Worm (Caenorhabditis elegans): ENCODE results near the gene F26F4.9.
A peak's percentile ranks its signal among the peaks of the same experiment; 100 is the strongest.

The F26F4.9 gene

ce11 chrIII:4899728-4900127, 12.6 kb downstream of the F26F4.9 start (continued):
- TF ChIP-seq unc-39 (tag; optimal IDR thresholded peaks at IDR 0.05), result peak; percentile 33
- peak; percentile 93 for TF ChIP-seq ceh-82 (tag; optimal IDR thresholded peaks at IDR 0.05)
- TF ChIP-seq ZK546.5 (tag; optimal IDR thresholded peaks at IDR 0.05), result peak; percentile 58
- no peak for TF ChIP-seq ceh-9 (tag; optimal IDR thresholded peaks at IDR 0.05)
- TF ChIP-seq fkh-2 (tag; optimal IDR thresholded peaks at IDR 0.05), result no peak
- peak; percentile 82 for TF ChIP-seq ama-1 (optimal IDR thresholded peaks at IDR 0.05)
- peak; percentile 93 for TF ChIP-seq nhr-77 (tag; optimal IDR thresholded peaks at IDR 0.05)

- TF ChIP-seq snpc-4 (tag; optimal IDR thresholded peaks at IDR 0.05) (no peak), elt-2 (tag; optimal IDR thresholded peaks at IDR 0.05) (no peak), nhr-67 (tag; optimal IDR thresholded peaks at IDR 0.05) (no peak), nhr-76 (tag; optimal IDR thresholded peaks at IDR 0.05) (no peak), lin-15B (tag; optimal IDR thresholded peaks at IDR 0.05) (no peak), lin-39 (tag; optimal IDR thresholded peaks at IDR 0.05) (no peak), elt-3 (tag; optimal IDR thresholded peaks at IDR 0.05) (no peak), aly-2 (tag; optimal IDR thresholded peaks at IDR 0.05) (no peak), eor-1 (tag; optimal IDR thresholded peaks at IDR 0.05) (no peak), lsy-12 (tag; optimal IDR thresholded peaks at IDR 0.05) (no peak)
Measured at ce11 chrIII:4899035-4899578, 13.2 kb downstream of the F26F4.9 start, which contains the start of gene nhl-2. nhl-2 (minus strand) TSS chrIII:4899085.

ce11 chrIII:4895313-4895712, 17.0 kb downstream of the F26F4.9 start:
- TF ChIP-seq nhr-77 (tag; optimal IDR thresholded peaks at IDR 0.05) (no peak), nhr-237 (tag; optimal IDR thresholded peaks at IDR 0.05) (no peak), lin-39 (tag; optimal IDR thresholded peaks at IDR 0.05) (no peak), nhr-11 (tag; optimal IDR thresholded peaks at IDR 0.05) (no peak)

- TF ChIP-seq mml-1 (tag; optimal IDR thresholded peaks at IDR 0.05) (no peak), pha-4 (tag; optimal IDR thresholded peaks at IDR 0.05) (no peak), ama-1 (optimal IDR thresholded peaks at IDR 0.05) (no peak), elt-3 (tag; optimal IDR thresholded peaks at IDR 0.05) (no peak), nhr-76 (tag; optimal IDR thresholded peaks at IDR 0.05) (no peak), fos-1 (tag; optimal IDR thresholded peaks at IDR 0.05) (no peak), zag-1 (tag; optimal IDR thresholded peaks at IDR 0.05) (no peak), unc-39 (tag; optimal IDR thresholded peaks at IDR 0.05) (no peak), fkh-2 (tag; optimal IDR thresholded peaks at IDR 0.05) (no peak), sea-2 (GFP tag; optimal IDR thresholded peaks at IDR 0.05) (no peak)
Measured at ce11 chrIII:4893540-4893939, 18.8 kb downstream of the F26F4.9 start, which contains the start of gene F26F4.6. F26F4.6 (minus strand) TSS chrIII:4893640.

ce11 chrIII:4890997-4891396, 21.3 kb downstream of the F26F4.9 start, which contains the start of gene F26F4.5:
F26F4.5 (minus strand) TSS chrIII:4891252.
- TF ChIP-seq elt-3 (tag; optimal IDR thresholded peaks at IDR 0.05) (no peak), pha-4 (tag; optimal IDR thresholded peaks at IDR 0.05) (peak; percentile 29)

ce11 chrIII:4887291-4887690, 25.0 kb downstream of the F26F4.9 start, which contains the start of gene clec-6:
clec-6 (minus strand) TSS chrIII:4887444.
- TF ChIP-seq nhr-77 (tag; optimal IDR thresholded peaks at IDR 0.05), result no peak
- peak; percentile 23 for TF ChIP-seq pqm-1 (tag; optimal IDR thresholded peaks at IDR 0.05)
- no peak for TF ChIP-seq nhr-237 (tag; optimal IDR thresholded peaks at IDR 0.05)
- no peak for TF ChIP-seq ceh-9 (tag; optimal IDR thresholded peaks at IDR 0.05)
- no peak for TF ChIP-seq hmg-11 (tag; optimal IDR thresholded peaks at IDR 0.05)
- TF ChIP-seq tbx-2 (tag; optimal IDR thresholded peaks at IDR 0.05), result no peak
- TF ChIP-seq elt-2 (tag; optimal IDR thresholded peaks at IDR 0.05), result peak; percentile 60
- TF ChIP-seq pha-4 (tag; optimal IDR thresholded peaks at IDR 0.05), result peak; percentile 33
- TF ChIP-seq skn-1 (tag; optimal IDR thresholded peaks at IDR 0.05), result no peak
- TF ChIP-seq aly-2 (tag; optimal IDR thresholded peaks at IDR 0.05), result no peak
- TF ChIP-seq nhr-12 (tag; optimal IDR thresholded peaks at IDR 0.05), result no peak
- no peak for TF ChIP-seq lin-39 (tag; optimal IDR thresholded peaks at IDR 0.05)
- TF ChIP-seq egl-27 (tag; optimal IDR thresholded peaks at IDR 0.05), result no peak
- TF ChIP-seq nhr-25 (tag; optimal IDR thresholded peaks at IDR 0.05), result no peak
